Fruit fly (Drosophila melanogaster) whole organism, adult: ENCODE data around the gene Naa30A.

Source experiments
- CG11617 ChIP-seq: fragments of 200-800 bp; sonication (Bioruptor generic); optimal IDR thresholded peaks from 2 replicates; lab custom pipeline; 2017; ENCODE audit warnings: mild to moderate bottlenecking, missing biosample characterization, missing genetic modification reagents, missing genetic modification characterization
- CG12768 ChIP-seq: fragments of 200-800 bp; sonication (Bioruptor generic); optimal IDR thresholded peaks from 2 replicates; lab custom pipeline; 2017; ENCODE audit warnings: missing biosample characterization, missing genetic modification characterization, mild to moderate bottlenecking, moderate library complexity, missing genetic modification reagents
- CG14711 ChIP-seq: fragments of 200-800 bp; sonication (Bioruptor generic); optimal IDR thresholded peaks from 2 replicates; lab custom pipeline; 2018; ENCODE audit warnings: missing biosample characterization, mild to moderate bottlenecking, missing genetic modification characterization, moderate library complexity
- CG1620 ChIP-seq: fragments of 200-800 bp; sonication (Bioruptor generic); optimal IDR thresholded peaks from 2 replicates; lab custom pipeline; 2016; ENCODE audit warnings: missing biosample characterization, missing genetic modification characterization
- CG33017 ChIP-seq: fragments of 200-800 bp; sonication (Bioruptor generic); optimal IDR thresholded peaks from 2 replicates; lab custom pipeline; 2018; ENCODE audit warnings: missing biosample characterization, mild to moderate bottlenecking, missing genetic modification characterization, moderate library complexity
- CG5204 ChIP-seq: fragments of 200-800 bp; sonication (Bioruptor generic); optimal IDR thresholded peaks from 2 replicates; lab custom pipeline; 2016; ENCODE audit warnings: missing biosample characterization, missing genetic modification characterization
- CG7045 ChIP-seq: fragments of 200-800 bp; sonication (Bioruptor generic); optimal IDR thresholded peaks from 2 replicates; lab custom pipeline; 2017; ENCODE audit warnings: missing biosample characterization, mild to moderate bottlenecking, missing genetic modification characterization
- CG7101 ChIP-seq: fragments of 200-800 bp; sonication (Bioruptor generic); optimal IDR thresholded peaks from 2 replicates; lab custom pipeline; 2018; ENCODE audit warnings: missing biosample characterization, mild to moderate bottlenecking, missing genetic modification characterization, moderate library complexity
- Clk ChIP-seq: fragments of 200-800 bp; sonication (Bioruptor generic); optimal IDR thresholded peaks from 2 replicates; lab custom pipeline; 2017; ENCODE audit warnings: missing biosample characterization, missing genetic modification characterization
- Crg-1 ChIP-seq: fragments of 200-800 bp; sonication (Bioruptor generic); optimal IDR thresholded peaks from 2 replicates; lab custom pipeline; 2016; ENCODE audit warnings: missing biosample characterization, missing genetic modification characterization
- Hr96 ChIP-seq: fragments of 200-800 bp; sonication (Bioruptor generic); optimal IDR thresholded peaks from 2 replicates; lab custom pipeline; 2016; ENCODE audit warnings: missing biosample characterization, missing genetic modification characterization
- Mnt ChIP-seq: fragments of 200-800 bp; sonication (Bioruptor generic); optimal IDR thresholded peaks from 2 replicates; lab custom pipeline; 2016; ENCODE audit warnings: missing biosample characterization, mild to moderate bottlenecking, missing genetic modification characterization
- bab1 ChIP-seq: fragments of 200-800 bp; sonication (Bioruptor generic); optimal IDR thresholded peaks from 3 replicates; lab custom pipeline; 2019; ENCODE audit warnings: missing biosample characterization, mild to moderate bottlenecking, missing genetic modification characterization, moderate library complexity
- cic ChIP-seq: fragments of 200-800 bp; sonication (Bioruptor generic); optimal IDR thresholded peaks from 2 replicates; lab custom pipeline; 2017; ENCODE audit warnings: missing biosample characterization, mild to moderate bottlenecking, missing genetic modification characterization, moderate library complexity
- cnc ChIP-seq, 2 experiments: fragments of >200 bp; optimal IDR thresholded peaks; 2 replicates each; lab custom pipeline; 2017
- kay ChIP-seq: fragments of 200-800 bp; sonication (Bioruptor generic); peaks from one replicate; lab custom pipeline; 2016; ENCODE audit warnings: missing biosample characterization, missing genetic modification characterization, borderline replicate concordance
- ovo ChIP-seq: fragments of 200-800 bp; sonication (Bioruptor generic); optimal IDR thresholded peaks from 2 replicates; lab custom pipeline; 2016; ENCODE audit warnings: missing biosample characterization, missing genetic modification characterization
- pad ChIP-seq: fragments of 200-800 bp; sonication (Bioruptor generic); optimal IDR thresholded peaks from 3 replicates; lab custom pipeline; 2017; ENCODE audit warnings: missing biosample characterization, missing genetic modification characterization, mild to moderate bottlenecking, moderate library complexity, missing genetic modification reagents
- tj ChIP-seq: fragments of 200-800 bp; sonication (Bioruptor generic); optimal IDR thresholded peaks from 3 replicates; lab custom pipeline; 2017; ENCODE audit warnings: missing biosample characterization, mild to moderate bottlenecking, missing genetic modification characterization, moderate library complexity
- toe ChIP-seq: fragments of 200-800 bp; sonication (Bioruptor generic); optimal IDR thresholded peaks from 2 replicates; lab custom pipeline; 2016; ENCODE audit warnings: missing biosample characterization, missing genetic modification characterization

Naa30A gene

DNA sequence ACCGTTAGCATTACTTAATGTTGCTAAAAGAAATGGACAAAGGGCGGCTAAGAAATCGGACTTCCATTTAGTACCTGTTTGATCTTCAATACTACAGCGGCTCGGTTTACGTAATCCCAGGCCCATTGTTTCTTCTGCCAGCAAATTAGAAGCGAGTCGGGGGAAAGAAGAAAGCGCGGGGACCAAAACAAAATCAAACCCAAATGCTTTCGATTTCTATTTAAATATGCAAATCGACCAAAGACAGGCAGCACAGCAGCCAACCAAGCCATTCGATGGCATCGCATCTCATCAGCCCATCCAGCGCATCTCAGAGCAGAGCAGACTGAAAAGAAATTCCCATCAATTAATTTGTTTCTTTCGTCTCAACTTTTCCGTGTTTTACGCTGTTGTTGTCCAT is 29.4 kb upstream of the Naa30A start:
- TF ChIP-seq CG7045 (GFP tag; lab: Kevin White, UChicago) (no peak), kay (GFP tag; lab: Kevin White, UChicago) (no peak), CG11617 (GFP tag; lab: Kevin White, UChicago) (no peak), Clk (GFP tag; lab: Kevin White, UChicago) (no peak), CG14711 (tag; lab: Kevin White, UChicago) (no peak), CG12768 (GFP tag; lab: Kevin White, UChicago) (no peak), cnc (optimal IDR thresholded peaks at IDR 0.05; lab: Kevin White, UChicago) (no peak)

DNA sequence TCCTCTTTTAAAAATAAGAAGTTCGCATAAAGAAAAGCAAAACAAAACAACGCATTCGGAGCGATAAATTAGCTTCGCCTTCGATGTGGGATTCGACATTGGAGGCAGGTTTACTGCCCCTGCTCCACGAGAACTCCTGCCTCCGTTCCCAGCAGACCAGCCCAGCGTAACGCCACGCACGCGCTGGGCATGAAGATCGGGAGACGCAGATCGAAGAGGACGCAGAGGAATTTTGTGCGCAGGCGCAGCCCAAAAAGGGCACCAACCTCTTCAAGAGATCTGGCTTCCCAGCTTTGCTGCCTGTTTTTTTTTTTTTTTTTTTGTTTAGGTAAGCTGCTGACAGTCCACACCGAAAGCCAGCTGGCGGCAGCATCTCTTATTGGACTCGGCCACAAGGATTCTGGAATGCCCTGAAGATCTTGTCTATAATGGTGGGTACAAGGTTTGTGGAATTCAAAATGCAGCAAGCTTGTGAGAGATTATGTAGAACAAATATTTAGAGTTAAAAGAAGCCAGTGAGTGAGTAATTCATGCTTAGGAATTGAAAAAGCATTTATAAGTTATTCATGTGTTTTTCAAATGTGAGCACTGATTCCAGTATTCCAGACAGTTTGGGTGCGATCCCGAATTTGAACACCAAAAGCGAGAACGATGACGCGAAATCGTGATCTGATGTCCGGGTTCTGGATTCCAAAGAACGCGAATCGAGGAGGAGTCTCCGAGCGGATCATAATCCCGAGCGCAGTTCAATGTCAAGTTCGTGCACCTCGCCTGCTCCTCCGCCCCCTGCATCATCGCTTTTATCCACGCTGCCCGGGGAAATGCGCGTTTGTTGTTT is 21.5 kb upstream of the Naa30A start:
- TF ChIP-seq CG14711 (tag; lab: Kevin White, UChicago) = no peak
- TF ChIP-seq CG7101 (tag; lab: Kevin White, UChicago) = no peak
- no peak for TF ChIP-seq Clk (GFP tag; lab: Kevin White, UChicago)
- TF ChIP-seq Hr96 (GFP tag; lab: Kevin White, UChicago) = no peak
- no peak for TF ChIP-seq CG33017 (tag; lab: Kevin White, UChicago)

DNA sequence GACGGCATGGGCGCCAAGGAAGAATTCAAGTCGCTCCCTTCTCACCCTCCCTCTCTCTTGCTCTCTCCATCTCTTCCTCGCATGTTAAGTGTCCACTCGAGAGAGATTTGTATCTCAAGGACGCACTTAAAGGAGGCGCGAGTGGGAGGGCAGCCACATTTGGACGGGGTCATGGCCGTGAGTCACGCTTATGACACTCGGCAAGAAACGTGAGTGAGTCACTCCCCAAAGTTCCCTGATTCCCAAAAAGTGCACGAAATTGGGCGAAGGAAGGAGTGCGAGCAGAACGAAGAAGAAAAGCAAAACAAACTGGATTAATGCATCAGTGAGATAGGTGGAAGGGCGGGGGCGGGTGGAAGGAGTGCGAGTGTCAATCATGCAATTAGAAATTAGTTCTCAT is 20.9 kb upstream of the Naa30A start:
- TF ChIP-seq CG11617 (GFP tag; lab: Kevin White, UChicago) = no peak
- no peak for TF ChIP-seq CG7045 (GFP tag; lab: Kevin White, UChicago)
- TF ChIP-seq ovo (GFP tag; lab: Kevin White, UChicago) = no peak
- TF ChIP-seq CG12768 (GFP tag; lab: Kevin White, UChicago) = no peak
- TF ChIP-seq CG1620 = no peak
- TF ChIP-seq pad (GFP tag; lab: Kevin White, UChicago) = no peak
- no peak for TF ChIP-seq toe (GFP tag; lab: Kevin White, UChicago)
- no peak for TF ChIP-seq CG5204 (GFP tag; lab: Kevin White, UChicago)
- TF ChIP-seq CG14711 (tag; lab: Kevin White, UChicago) = no peak
- TF ChIP-seq Clk (GFP tag; lab: Kevin White, UChicago) = no peak
- TF ChIP-seq Mnt = no peak
- TF ChIP-seq cnc (optimal IDR thresholded peaks at IDR 0.05; lab: Kevin White, UChicago) = no peak
- no peak for TF ChIP-seq Hr96 (GFP tag; lab: Kevin White, UChicago)
- no peak for TF ChIP-seq kay (GFP tag; lab: Kevin White, UChicago)
- no peak for TF ChIP-seq CG33017 (tag; lab: Kevin White, UChicago)
- no peak for TF ChIP-seq cic (GFP tag; lab: Kevin White, UChicago)
- TF ChIP-seq tj (GFP tag; lab: Kevin White, UChicago) = no peak
- TF ChIP-seq CG7101 (tag; lab: Kevin White, UChicago) = no peak
- no peak for TF ChIP-seq bab1 (GFP tag; lab: Kevin White, UChicago)

DNA sequence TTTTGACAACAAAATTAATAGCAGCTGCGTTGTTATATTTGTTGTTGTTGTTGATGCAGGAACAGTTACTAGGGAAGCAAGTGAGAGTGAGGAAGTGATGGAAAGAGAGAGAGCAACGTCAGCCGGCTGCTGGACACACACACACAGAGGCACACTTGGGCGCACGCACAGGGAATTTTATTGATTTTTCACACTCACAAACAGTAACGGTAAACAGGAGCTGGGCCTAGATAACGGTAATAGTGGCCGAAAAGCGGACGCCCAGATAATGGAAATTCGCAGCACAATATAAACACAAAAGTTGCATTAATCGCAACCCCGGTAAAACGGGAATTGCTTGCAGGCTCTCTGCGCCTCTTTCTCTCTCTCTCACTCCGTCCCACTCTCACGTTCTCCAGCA is 20.2 kb upstream of the Naa30A start:
- no peak for TF ChIP-seq CG1620
- no peak for TF ChIP-seq bab1 (GFP tag; lab: Kevin White, UChicago)
- no peak for TF ChIP-seq CG11617 (GFP tag; lab: Kevin White, UChicago)
- no peak for TF ChIP-seq CG7045 (GFP tag; lab: Kevin White, UChicago)
- no peak for TF ChIP-seq kay (GFP tag; lab: Kevin White, UChicago)
- no peak for TF ChIP-seq CG7101 (tag; lab: Kevin White, UChicago)
- peak; percentile 60 for TF ChIP-seq ovo (GFP tag; lab: Kevin White, UChicago)
- no peak for TF ChIP-seq Clk (GFP tag; lab: Kevin White, UChicago)
- TF ChIP-seq tj (GFP tag; lab: Kevin White, UChicago) = no peak
- no peak for TF ChIP-seq Hr96 (GFP tag; lab: Kevin White, UChicago)
- TF ChIP-seq Mnt = no peak
- TF ChIP-seq Crg-1 (GFP tag; lab: Kevin White, UChicago) = no peak
- no peak for TF ChIP-seq CG14711 (tag; lab: Kevin White, UChicago)
- peak; percentile 38 for TF ChIP-seq pad (GFP tag; lab: Kevin White, UChicago)

DNA sequence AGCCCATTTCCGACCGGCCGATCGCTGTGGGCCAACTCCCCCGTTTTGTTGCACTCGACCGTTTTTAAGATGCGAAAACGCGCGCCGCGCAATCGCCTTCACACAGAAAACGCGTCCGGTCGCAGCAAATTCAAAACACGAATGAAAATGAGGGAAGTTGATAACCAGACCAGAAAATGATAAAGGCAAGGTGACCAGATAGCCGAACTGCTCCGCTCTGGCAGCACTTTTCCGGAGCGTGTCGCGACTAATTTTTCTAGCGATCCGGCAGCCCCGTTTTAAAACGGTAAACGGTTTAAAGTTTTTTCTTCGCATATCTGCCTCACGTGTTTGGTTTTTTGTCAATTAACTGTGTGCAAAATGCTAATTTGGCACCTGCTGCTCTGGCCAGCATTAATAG is 19.7 kb upstream of the Naa30A start, which contains the start of gene DAAM:
Gene DAAM (minus strand): TSS at position 149 of the 400 bp plus-strand sequence.
- TF ChIP-seq CG14711 (tag; lab: Kevin White, UChicago) (no peak), CG11617 (GFP tag; lab: Kevin White, UChicago) (no peak), cic (GFP tag; lab: Kevin White, UChicago) (no peak), Crg-1 (GFP tag; lab: Kevin White, UChicago) (peak; percentile 47), ovo (GFP tag; lab: Kevin White, UChicago) (peak; percentile 75), kay (GFP tag; lab: Kevin White, UChicago) (no peak), toe (GFP tag; lab: Kevin White, UChicago) (no peak), tj (GFP tag; lab: Kevin White, UChicago) (no peak), Hr96 (GFP tag; lab: Kevin White, UChicago) (no peak), pad (GFP tag; lab: Kevin White, UChicago) (peak; percentile 12), bab1 (GFP tag; lab: Kevin White, UChicago) (peak; percentile 82), CG7045 (GFP tag; lab: Kevin White, UChicago) (no peak), Mnt (no peak), Clk (GFP tag; lab: Kevin White, UChicago) (no peak), CG1620 (peak; percentile 37), CG5204 (GFP tag; lab: Kevin White, UChicago) (no peak), CG7101 (tag; lab: Kevin White, UChicago) (peak; percentile 19), CG33017 (tag; lab: Kevin White, UChicago) (no peak), CG12768 (GFP tag; lab: Kevin White, UChicago) (no peak), cnc (optimal IDR thresholded peaks at IDR 0.05; lab: Kevin White, UChicago) (no peak)
